Fruit fly (Drosophila melanogaster) whole organism, embryonic: ENCODE data around the gene dsx.

Experiments used
- Ada2b ChIP-seq: fragments of 200-800 bp; sonication (Bioruptor generic); IDR thresholded peaks from 2 replicates; pipeline ENCODE4 v1.3.6; 2022; ENCODE audit warnings: missing biosample characterization, missing genetic modification characterization
- CG10267 ChIP-seq: fragments of 200-800 bp; sonication (Bioruptor generic); optimal IDR thresholded peaks from 2 replicates; lab custom pipeline; 2018; ENCODE audit warnings: missing biosample characterization, mild to moderate bottlenecking, missing genetic modification characterization, moderate library complexity
- CG10274 ChIP-seq: fragments of 200-800 bp; sonication (Bioruptor generic); optimal IDR thresholded peaks from 3 replicates; lab custom pipeline; 2017; ENCODE audit warnings: missing biosample characterization, mild to moderate bottlenecking, missing genetic modification characterization
- CG12942 ChIP-seq: fragments of 200-800 bp; sonication (Bioruptor generic); optimal IDR thresholded peaks from 3 replicates; lab custom pipeline; 2016; ENCODE audit warnings: missing biosample characterization, missing genetic modification characterization
- CG13287 ChIP-seq: fragments of 200-800 bp; sonication (Bioruptor generic); IDR thresholded peaks from 2 replicates; pipeline ENCODE4 v1.3.6; 2022; ENCODE audit warnings: missing biosample characterization, missing genetic modification characterization; ENCODE audit not compliant: partially characterized antibody
- CG13424 ChIP-seq: fragments of 200-800 bp; sonication (Bioruptor generic); optimal IDR thresholded peaks from 2 replicates; lab custom pipeline; 2019; ENCODE audit warnings: missing biosample characterization, mild to moderate bottlenecking, missing genetic modification characterization, moderate library complexity
- CG13775 ChIP-seq: fragments of 200-800 bp; sonication (Bioruptor generic); optimal IDR thresholded peaks from 3 replicates; lab custom pipeline; 2017; ENCODE audit warnings: missing biosample characterization, mild to moderate bottlenecking, missing genetic modification characterization
- CG14014 ChIP-seq: fragments of 200-800 bp; sonication (Bioruptor generic); IDR thresholded peaks from 2 replicates; pipeline ENCODE4 v1.3.6; 2022; ENCODE audit warnings: missing biosample characterization, missing genetic modification characterization
- CG14441 ChIP-seq: fragments of 200-800 bp; sonication (Bioruptor generic); IDR thresholded peaks from 2 replicates; pipeline ENCODE4 v1.3.6; 2022; ENCODE audit warnings: missing biosample characterization, missing genetic modification characterization
- CG14667 ChIP-seq: fragments of 200-800 bp; sonication (Bioruptor generic); IDR thresholded peaks from 2 replicates; pipeline ENCODE4 v1.3.6; 2022; ENCODE audit warnings: missing biosample characterization, missing genetic modification characterization
- CG14710 ChIP-seq: fragments of 200-800 bp; sonication (Bioruptor generic); optimal IDR thresholded peaks from 3 replicates; lab custom pipeline; 2019; ENCODE audit warnings: missing biosample characterization, mild to moderate bottlenecking, missing genetic modification characterization, moderate library complexity
- CG1529 ChIP-seq: fragments of 200-800 bp; sonication (Bioruptor generic); optimal IDR thresholded peaks from 3 replicates; lab custom pipeline; 2018; ENCODE audit warnings: missing biosample characterization, missing genetic modification characterization
- CG17568 ChIP-seq: fragments of 200-800 bp; sonication (Bioruptor generic); optimal IDR thresholded peaks from 2 replicates; lab custom pipeline; 2018; ENCODE audit warnings: missing biosample characterization, mild to moderate bottlenecking, missing genetic modification characterization, moderate library complexity
- CG2120 ChIP-seq: fragments of 200-800 bp; sonication (Bioruptor generic); optimal IDR thresholded peaks from 3 replicates; lab custom pipeline; 2016; ENCODE audit warnings: missing biosample characterization, missing genetic modification characterization
- CG30403 ChIP-seq: fragments of 200-800 bp; sonication (Bioruptor generic); optimal IDR thresholded peaks from 3 replicates; lab custom pipeline; 2016; ENCODE audit warnings: missing biosample characterization, missing genetic modification characterization
- CG3163 ChIP-seq: fragments of 200-800 bp; sonication (Bioruptor generic); optimal IDR thresholded peaks from 3 replicates; lab custom pipeline; 2016; ENCODE audit warnings: missing biosample characterization, missing genetic modification characterization
- CG32532 ChIP-seq: fragments of 200-800 bp; sonication (Bioruptor generic); IDR thresholded peaks from 2 replicates; pipeline ENCODE4 v1.3.6; 2022; ENCODE audit warnings: missing biosample characterization, missing genetic modification characterization
- CG32772 ChIP-seq: fragments of 200-800 bp; sonication (Bioruptor generic); IDR thresholded peaks from 2 replicates; pipeline ENCODE4 v1.3.6; 2022; ENCODE audit warnings: missing biosample characterization, missing genetic modification characterization
- CG3847 ChIP-seq: fragments of 200-800 bp; sonication (Bioruptor generic); IDR thresholded peaks from 2 replicates; pipeline ENCODE4 v1.3.6; 2022; ENCODE audit warnings: missing biosample characterization, missing genetic modification characterization
- CG4328 ChIP-seq: fragments of 200-800 bp; sonication (Bioruptor generic); optimal IDR thresholded peaks from 3 replicates; lab custom pipeline; 2017; ENCODE audit warnings: missing biosample characterization, missing genetic modification reagents, missing genetic modification characterization
- CG4820 ChIP-seq: fragments of 200-800 bp; sonication (Bioruptor generic); optimal IDR thresholded peaks from 3 replicates; lab custom pipeline; 2016; ENCODE audit warnings: missing biosample characterization, missing genetic modification characterization
- CG6654 ChIP-seq: fragments of 200-800 bp; sonication (Bioruptor generic); optimal IDR thresholded peaks from 2 replicates; lab custom pipeline; 2017; ENCODE audit warnings: missing biosample characterization, mild to moderate bottlenecking, missing genetic modification characterization
- CG7987 ChIP-seq: fragments of 200-800 bp; sonication (Bioruptor generic); optimal IDR thresholded peaks from 2 replicates; lab custom pipeline; 2018; ENCODE audit warnings: missing biosample characterization, mild to moderate bottlenecking, missing genetic modification characterization, moderate library complexity
- Gug ChIP-seq: fragments of 200-800 bp; sonication (Bioruptor generic); IDR thresholded peaks from 4 replicates; pipeline ENCODE4 v1.3.6; 2022; ENCODE audit warnings: missing biosample characterization, missing genetic modification characterization
- Hsf ChIP-seq: fragments of 200-800 bp; sonication (Bioruptor generic); optimal IDR thresholded peaks from 3 replicates; lab custom pipeline; 2016; ENCODE audit warnings: missing biosample characterization, missing genetic modification characterization
- Lhr ChIP-seq: fragments of 200-800 bp; sonication (Bioruptor generic); optimal IDR thresholded peaks from 3 replicates; lab custom pipeline; 2017; ENCODE audit warnings: mild to moderate bottlenecking, missing biosample characterization, missing genetic modification reagents, missing genetic modification characterization
- MBD-R2 ChIP-seq: fragments of 200-800 bp; sonication (Bioruptor generic); IDR thresholded peaks from 2 replicates; pipeline ENCODE4 v1.3.6; 2022; ENCODE audit warnings: missing biosample characterization, missing genetic modification characterization
- MTF-1 ChIP-seq: fragments of 200-800 bp; sonication (Bioruptor generic); optimal IDR thresholded peaks from 2 replicates; lab custom pipeline; 2018; ENCODE audit warnings: missing biosample characterization, mild to moderate bottlenecking, missing genetic modification characterization, borderline replicate concordance
- Max ChIP-seq: fragments of 200-800 bp; sonication (Bioruptor generic); optimal IDR thresholded peaks from 2 replicates; lab custom pipeline; 2016; ENCODE audit warnings: missing biosample characterization, mild to moderate bottlenecking, missing genetic modification characterization
- Med ChIP-seq: fragments of 200-800 bp; sonication (Bioruptor generic); peaks from one replicate; lab custom pipeline; 2016; ENCODE audit warnings: missing biosample characterization, missing genetic modification characterization, mild to moderate bottlenecking, inconsistent platforms, moderate library complexity
- Meics ChIP-seq: fragments of 200-800 bp; sonication (Bioruptor generic); optimal IDR thresholded peaks from 2 replicates; lab custom pipeline; 2017; ENCODE audit warnings: missing biosample characterization, mild to moderate bottlenecking, missing genetic modification characterization
- NFAT ChIP-seq: fragments of 200-800 bp; sonication (Bioruptor generic); IDR thresholded peaks from 2 replicates; pipeline ENCODE4 v1.3.6; 2022; ENCODE audit warnings: missing biosample characterization, missing genetic modification characterization
- Poxn ChIP-seq: fragments of 200-800 bp; sonication (Bioruptor generic); IDR thresholded peaks from 2 replicates; pipeline ENCODE4 v1.3.6; 2022; ENCODE audit warnings: missing biosample characterization, missing genetic modification characterization
- Vsx1 ChIP-seq: fragments of 200-800 bp; sonication (Bioruptor generic); optimal IDR thresholded peaks from 2 replicates; lab custom pipeline; 2017; ENCODE audit warnings: missing biosample characterization, mild to moderate bottlenecking, missing genetic modification characterization, missing genetic modification reagents
- bowl ChIP-seq: fragments of 200-800 bp; sonication (Bioruptor generic); IDR thresholded peaks from 2 replicates; pipeline ENCODE4 v1.3.6; 2022; ENCODE audit warnings: missing biosample characterization, missing genetic modification characterization
- dmrt99B ChIP-seq: fragments of 200-800 bp; sonication (Bioruptor generic); optimal IDR thresholded peaks from 2 replicates; lab custom pipeline; 2018; ENCODE audit warnings: missing biosample characterization, mild to moderate bottlenecking, missing genetic modification characterization, moderate library complexity
- grau ChIP-seq: fragments of 200-800 bp; optimal IDR thresholded peaks from 3 replicates; lab custom pipeline; 2019; ENCODE audit warnings: missing biosample characterization, mild to moderate bottlenecking, missing genetic modification characterization, moderate library complexity
- hkb ChIP-seq, 2 experiments: fragments of 200-800 bp in 1 of 2; fragments of >200 bp in 1 of 2; sonication (Bioruptor generic) in 1 of 2; IDR thresholded peaks in 1 of 2; optimal IDR thresholded peaks in 1 of 2; 2 replicates each; pipeline versions ENCODE4 v1.3.6 to Lab custom; 2017 to 2022; ENCODE audit warnings: missing biosample characterization in 1 of 2, missing genetic modification characterization in 1 of 2
- jumu ChIP-seq: fragments of 200-800 bp; sonication (Bioruptor generic); optimal IDR thresholded peaks from 3 replicates; lab custom pipeline; 2016; ENCODE audit warnings: missing biosample characterization, missing genetic modification characterization
- knrl ChIP-seq: fragments of 200-800 bp; sonication (Bioruptor generic); IDR thresholded peaks from 3 replicates; pipeline ENCODE4 v1.3.6; 2022; ENCODE audit warnings: missing biosample characterization, missing genetic modification characterization; ENCODE audit not compliant: partially characterized antibody
- lmd ChIP-seq: fragments of 200-800 bp; sonication (Bioruptor generic); IDR thresholded peaks from 2 replicates; pipeline ENCODE4 v1.3.6; 2022; ENCODE audit warnings: missing biosample characterization, missing genetic modification characterization
- oc ChIP-seq: fragments of 200-800 bp; sonication (Bioruptor generic); optimal IDR thresholded peaks from 2 replicates; lab custom pipeline; 2018; ENCODE audit warnings: missing biosample characterization, mild to moderate bottlenecking, missing genetic modification characterization, moderate library complexity
- otp ChIP-seq: fragments of 200-800 bp; sonication (Bioruptor generic); IDR thresholded peaks from 3 replicates; pipeline ENCODE4, ENCODE4 v1.3.6; 2022; ENCODE audit warnings: missing biosample characterization, missing genetic modification characterization
- pnt ChIP-seq: fragments of 200-800 bp; sonication (Bioruptor generic); optimal IDR thresholded peaks from 3 replicates; lab custom pipeline; 2016; ENCODE audit warnings: missing biosample characterization, missing genetic modification characterization
- prd ChIP-seq, 3 experiments: fragments of >200 bp in 2 of 3; fragments of 200-800 bp in 1 of 3; sonication (Bioruptor generic) in 1 of 3; optimal IDR thresholded peaks in 2 of 3; IDR thresholded peaks in 1 of 3; 2 replicates in 2 of 3; 3 replicates in 1 of 3; pipeline versions ENCODE4 v1.3.6 to Lab custom; 2017 to 2022; ENCODE audit warnings: missing biosample characterization in 1 of 3, missing genetic modification characterization in 1 of 3
- pum ChIP-seq: fragments of 200-800 bp; sonication (Bioruptor generic); optimal IDR thresholded peaks from 2 replicates; lab custom pipeline; 2016; ENCODE audit warnings: missing biosample characterization, missing genetic modification characterization
- sima ChIP-seq: fragments of 200-800 bp; sonication (Bioruptor generic); optimal IDR thresholded peaks from 2 replicates; lab custom pipeline; 2016; ENCODE audit warnings: missing biosample characterization, missing genetic modification characterization
- tin ChIP-seq: fragments of 200-800 bp; sonication (Bioruptor generic); optimal IDR thresholded peaks from 3 replicates; lab custom pipeline; 2016; ENCODE audit warnings: missing biosample characterization, missing genetic modification characterization
- tna ChIP-seq: fragments of 200-800 bp; sonication (Bioruptor generic); IDR thresholded peaks from 2 replicates; pipeline ENCODE4 v1.3.6; 2022; ENCODE audit warnings: missing biosample characterization, missing genetic modification characterization; ENCODE audit not compliant: partially characterized antibody
- unc-4 ChIP-seq: fragments of 200-800 bp; sonication (Bioruptor generic); IDR thresholded peaks from 2 replicates; pipeline ENCODE4 v1.3.6; 2022; ENCODE audit warnings: missing biosample characterization, missing genetic modification characterization; ENCODE audit not compliant: partially characterized antibody

The dsx gene

dm6 chr3R:7973049-7973448, 5.8 kb upstream of the dsx start (continued):
- TF ChIP-seq MBD-R2 (peak; percentile 18; the same call in 1 of the 2 replicates), CG32532 (GFP tag; lab: Robert Waterston, UW) (peak; percentile 42; the same call in 1 of the 2 replicates), CG10274 (GFP tag; lab: Kevin White, UChicago) (no peak), CG13287 (peak; percentile 38; the same call in 1 of the 2 replicates), CG14667 (no peak), knrl (no peak), CG6654 (GFP tag; lab: Kevin White, UChicago) (no peak), pum (GFP tag; lab: Kevin White, UChicago) (no peak), Max (no peak), Vsx1 (GFP tag; lab: Kevin White, UChicago) (no peak), Lhr (GFP tag; lab: Kevin White, UChicago) (peak; percentile 7), CG12942 (GFP tag; lab: Kevin White, UChicago) (no peak), unc-4 (GFP tag; lab: Robert Waterston, UW) (0 out of 2 replicates have a peak, but pooled peaks have one; percentile 22), grau (no peak), hkb (optimal IDR thresholded peaks at IDR 0.05; lab: Kevin White, UChicago) (no peak), hkb (GFP tag; IDR thresholded peaks at IDR 0.05; lab: Robert Waterston, UW) (peak; percentile 39; the same call in 1 of the 2 replicates), CG13424 (tag; lab: Kevin White, UChicago) (no peak), CG10267 (tag; lab: Kevin White, UChicago) (peak; percentile 9), pnt (GFP tag; lab: Kevin White, UChicago) (no peak), Hsf (no peak), tna (no peak), CG7987 (no peak), NFAT (GFP tag; lab: Robert Waterston, UW) (no peak), CG4328 (GFP tag; lab: Kevin White, UChicago) (no peak), oc (tag; lab: Kevin White, UChicago) (no peak), sima (GFP tag; lab: Kevin White, UChicago) (no peak), jumu (GFP tag; lab: Kevin White, UChicago) (no peak), CG4820 (GFP tag; lab: Kevin White, UChicago) (no peak), CG3163 (no peak), tin (no peak), dmrt99B (tag; lab: Kevin White, UChicago) (no peak), CG3847 (no peak), lmd (GFP tag; lab: Robert Waterston, UW) (no peak), Meics (GFP tag; lab: Kevin White, UChicago) (no peak), Med (GFP tag; lab: Kevin White, UChicago) (peak; percentile 34), MTF-1 (GFP tag; lab: Kevin White, UChicago) (no peak), prd (optimal IDR thresholded peaks at IDR 0.05; lab: Kevin White, UChicago) (no peak), prd (GFP tag; IDR thresholded peaks at IDR 0.05; lab: Robert Waterston, UW) (no peak), CG1529 (GFP tag; lab: Kevin White, UChicago) (no peak), CG2120 (GFP tag; lab: Kevin White, UChicago) (no peak), otp (GFP tag; lab: Robert Waterston, UW) (no peak), CG14441 (GFP tag; lab: Robert Waterston, UW) (no peak), CG14014 (GFP tag; lab: Robert Waterston, UW) (no peak), CG32772 (GFP tag; lab: Robert Waterston, UW) (no peak), CG30403 (no peak), CG13775 (no peak), CG14710 (tag; lab: Kevin White, UChicago) (peak; percentile 19), Poxn (no peak), Gug (no peak), bowl (no peak), Ada2b (GFP tag; lab: Robert Waterston, UW) (peak; percentile 30; the same call in 1 of the 2 replicates), CG17568 (GFP tag; lab: Kevin White, UChicago) (no peak)
